Worm (Caenorhabditis elegans): ENCODE results near the gene F36F12.7.

Gene F36F12.7

DNA sequence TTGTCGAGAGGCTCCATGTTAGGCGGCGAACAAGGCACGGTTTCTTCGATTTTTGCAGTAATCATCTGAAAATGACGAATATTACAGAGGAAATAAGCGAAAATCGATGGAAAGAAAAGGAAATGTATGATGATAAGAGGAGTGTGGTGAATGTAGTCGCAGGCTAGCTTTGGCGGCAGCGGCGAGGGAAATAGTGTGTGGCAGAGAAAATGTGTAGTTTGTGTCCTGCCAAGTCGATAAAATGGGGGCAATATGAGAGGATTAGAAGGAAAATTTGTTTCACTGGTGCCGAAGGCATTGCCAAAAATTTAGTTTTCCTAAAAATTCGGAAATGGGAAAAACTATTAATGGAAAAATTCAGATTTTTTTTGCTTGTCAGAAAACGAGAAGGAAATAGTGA lies 32.4 kb upstream of the F36F12.7 start, which contains the start of gene nhr-86 (continued):
- TF ChIP-seq F13H6.1 (tag; optimal IDR thresholded peaks at IDR 0.05): no peak
- no peak for TF ChIP-seq ztf-1 (GFP tag; conservative IDR thresholded peaks at IDR 0.05)
- TF ChIP-seq peb-1 (tag; optimal IDR thresholded peaks at IDR 0.05): no peak

DNA sequence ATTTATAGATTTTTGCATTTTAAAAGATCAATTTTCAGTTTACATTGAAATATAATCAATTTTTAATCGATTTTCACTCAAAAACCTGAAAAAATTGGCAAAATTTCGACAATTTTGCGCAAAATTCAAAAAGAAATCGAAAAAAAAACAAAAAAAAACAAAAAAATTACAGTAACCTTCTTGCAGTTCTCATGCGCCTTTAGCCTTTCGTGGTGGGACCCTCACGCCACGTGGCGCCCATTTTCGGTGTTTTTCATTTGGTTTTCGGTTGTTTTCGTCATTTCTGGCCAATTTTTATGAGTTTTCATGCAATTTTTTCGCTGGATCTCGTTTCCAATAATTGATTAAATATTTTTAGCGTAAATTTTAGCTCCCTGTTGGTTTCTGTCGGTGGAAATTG lies 31.7 kb upstream of the F36F12.7 start:
- TF ChIP-seq nhr-10 (tag; optimal IDR thresholded peaks at IDR 0.05) (no peak), lsy-2 (tag; optimal IDR thresholded peaks at IDR 0.05) (peak in 1 of 2 experiments; percentile 1)

DNA sequence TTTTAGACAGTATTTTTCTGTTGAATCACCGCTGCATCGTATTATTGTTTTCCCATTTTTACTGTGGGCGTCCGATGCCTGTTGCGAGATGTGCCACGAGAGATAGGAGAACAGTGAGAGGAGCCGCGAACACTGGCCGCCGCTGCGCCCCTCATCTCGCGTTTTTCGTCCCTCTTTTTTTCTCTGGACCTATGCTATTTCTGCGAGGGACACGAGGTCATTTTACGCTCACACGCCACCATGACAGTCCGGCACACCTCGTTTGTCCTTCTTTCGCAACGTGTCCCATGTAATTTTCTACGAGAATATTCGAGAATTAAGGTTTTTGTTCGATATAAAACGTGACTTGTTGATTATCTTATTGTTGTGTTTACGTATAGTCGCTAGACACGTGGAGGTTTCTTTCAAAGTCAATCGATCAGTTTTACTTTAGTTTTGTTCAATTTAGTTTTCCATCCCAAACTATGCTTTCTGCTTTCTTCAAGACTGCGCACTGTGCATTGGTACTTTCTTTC lies 31.1 kb upstream of the F36F12.7 start, which contains the start of gene lbp-9:
Gene lbp-9, plus strand, starts transcription at position 465 of the 515 bp plus-strand sequence.
- TF ChIP-seq sma-3 (GFP tag; optimal IDR thresholded peaks at IDR 0.05) (peak; percentile 72), lin-11 (tag; optimal IDR thresholded peaks at IDR 0.05) (no peak), nhr-11 (tag; optimal IDR thresholded peaks at IDR 0.05) (no peak), F13H6.1 (tag; optimal IDR thresholded peaks at IDR 0.05) (peak; percentile 25), crh-2 (tag; optimal IDR thresholded peaks at IDR 0.05) (peak; percentile 83), nhr-129 (tag; optimal IDR thresholded peaks at IDR 0.05) (peak; percentile 79), sma-9 (GFP tag; optimal IDR thresholded peaks at IDR 0.05) (peak; percentile 49), sma-9 (tag; optimal IDR thresholded peaks at IDR 0.05) (no peak), elt-3 (tag; optimal IDR thresholded peaks at IDR 0.05) (no peak), blmp-1 (tag; optimal IDR thresholded peaks at IDR 0.05; ENCODE audit: insufficient read depth) (peak; percentile 2), lin-13 (GFP tag; optimal IDR thresholded peaks at IDR 0.05) (no peak), unc-62 (GFP tag; optimal IDR thresholded peaks at IDR 0.05) (no peak), egl-27 (tag; optimal IDR thresholded peaks at IDR 0.05) (peak; percentile 20), nhr-77 (tag; optimal IDR thresholded peaks at IDR 0.05) (no peak), fos-1 (tag; optimal IDR thresholded peaks at IDR 0.05) (peak; percentile 34), mdl-1 (tag; optimal IDR thresholded peaks at IDR 0.05) (peak in 1 of 2 experiments; percentile 53), gmeb-1 (tag; optimal IDR thresholded peaks at IDR 0.05) (peak; percentile 26), nhr-10 (tag; optimal IDR thresholded peaks at IDR 0.05) (no peak), ceh-82 (tag; optimal IDR thresholded peaks at IDR 0.05) (no peak), ztf-4 (tag; optimal IDR thresholded peaks at IDR 0.05) (peak; percentile 64), lsy-2 (tag; optimal IDR thresholded peaks at IDR 0.05) (peak in 1 of 2 experiments; percentile 59), C34F6.9 (tag; optimal IDR thresholded peaks at IDR 0.05) (peak; percentile 88), sem-4 (tag; optimal IDR thresholded peaks at IDR 0.05) (peak; percentile 1), nhr-25 (tag; optimal IDR thresholded peaks at IDR 0.05) (peak; percentile 87)

DNA sequence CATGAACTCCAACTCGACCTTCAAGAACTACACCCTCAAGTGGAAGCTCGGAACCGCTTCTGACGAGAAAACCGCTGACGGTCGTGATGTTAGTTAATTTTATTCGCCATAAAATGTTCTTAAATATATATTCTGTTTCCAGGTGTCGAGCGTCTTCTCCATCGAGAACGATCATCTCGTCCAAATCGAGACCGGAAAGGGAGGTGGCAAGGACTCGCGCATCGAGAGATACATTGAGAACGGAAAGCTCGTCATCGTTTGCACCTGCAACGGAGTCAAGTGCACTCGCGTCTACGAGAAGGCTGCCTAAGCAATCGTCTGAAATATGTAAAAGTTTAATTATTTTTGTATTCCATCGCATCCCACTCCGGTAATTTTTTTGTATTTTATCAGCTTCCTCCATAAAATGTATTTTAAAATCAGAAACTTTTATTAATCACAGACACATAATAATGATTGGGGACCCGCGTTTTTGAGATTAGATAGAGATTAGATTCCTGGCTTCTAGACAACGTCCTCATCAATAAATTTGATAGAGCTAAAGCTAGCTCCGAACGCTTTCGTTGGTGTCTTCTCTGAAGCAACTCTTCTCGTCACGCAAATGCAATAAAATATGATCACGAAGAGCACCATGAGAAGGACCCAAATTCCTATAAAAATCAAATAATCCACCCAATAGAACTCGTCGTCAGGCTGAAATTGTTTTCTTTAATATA lies 30.3 kb upstream of the F36F12.7 start:
- no peak for TF ChIP-seq fos-1 (tag; optimal IDR thresholded peaks at IDR 0.05)
- TF ChIP-seq alr-1 (tag; optimal IDR thresholded peaks at IDR 0.05): no peak
- no peak for TF ChIP-seq nhr-21 (tag; optimal IDR thresholded peaks at IDR 0.05)
- no peak for TF ChIP-seq nhr-25 (tag; optimal IDR thresholded peaks at IDR 0.05)
- TF ChIP-seq mbf-1 (tag; optimal IDR thresholded peaks at IDR 0.05): no peak
- TF ChIP-seq mdl-1 (tag; optimal IDR thresholded peaks at IDR 0.05): no peak

DNA sequence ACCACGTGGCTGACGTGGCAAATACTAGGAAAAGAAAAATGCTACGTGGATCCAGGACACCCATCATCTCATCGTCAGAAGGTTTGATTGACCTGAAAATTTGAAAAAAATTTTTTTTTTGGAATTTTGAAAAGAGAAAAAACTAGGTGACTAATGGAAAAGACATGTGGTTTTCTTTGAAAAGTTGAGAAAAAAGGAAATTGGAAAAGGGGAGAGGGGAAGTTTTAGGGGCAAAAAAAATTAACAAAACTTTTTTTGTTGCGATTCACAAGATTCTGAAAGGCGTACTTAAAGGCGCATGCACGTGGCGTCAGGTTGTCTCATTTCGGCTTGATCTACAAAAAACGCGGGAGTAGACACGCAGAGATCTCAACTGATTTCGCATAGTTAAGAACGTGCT lies 26.3 kb upstream of the F36F12.7 start, which contains the start of gene Y40B10A.9:
Gene Y40B10A.9, minus strand, starts transcription at position 101 of the 400 bp plus-strand sequence.
- TF ChIP-seq ama-1 (optimal IDR thresholded peaks at IDR 0.05) (no peak), R02D3.7 (tag; optimal IDR thresholded peaks at IDR 0.05) (no peak), egl-27 (tag; optimal IDR thresholded peaks at IDR 0.05) (no peak), elt-3 (tag; optimal IDR thresholded peaks at IDR 0.05) (no peak), ztf-1 (GFP tag; conservative IDR thresholded peaks at IDR 0.05) (no peak), zag-1 (tag; optimal IDR thresholded peaks at IDR 0.05) (no peak), C34F6.9 (tag; optimal IDR thresholded peaks at IDR 0.05) (no peak), crh-2 (tag; optimal IDR thresholded peaks at IDR 0.05) (no peak), nhr-11 (tag; optimal IDR thresholded peaks at IDR 0.05) (no peak), ztf-11 (tag; optimal IDR thresholded peaks at IDR 0.05) (no peak), ceh-16 (tag; optimal IDR thresholded peaks at IDR 0.05) (no peak), mab-5 (tag; optimal IDR thresholded peaks at IDR 0.05) (no peak), mbf-1 (tag; optimal IDR thresholded peaks at IDR 0.05) (no peak), lin-13 (GFP tag; optimal IDR thresholded peaks at IDR 0.05) (no peak)

Data from whole organism, L2 larva.